Worm (Caenorhabditis elegans) whole organism, L1 larva: ENCODE measurements around the gene T13C5.3.
A peak's percentile ranks its signal among the peaks of the same experiment; 100 is the strongest.

ENCODE experiments used
- Y116A8C.19 ChIP-seq: sonication (generic microtip); optimal IDR thresholded peaks from 2 replicates; lab custom pipeline; 2016; ENCODE audit warnings: missing compliant biosample characterization, missing genetic modification characterization, borderline replicate concordance
- alr-1 ChIP-seq: fragments of 200-800 bp; sonication (Bioruptor generic); optimal IDR thresholded peaks from 2 replicates; lab custom pipeline; 2018; ENCODE audit warnings: borderline replicate concordance, mild to moderate bottlenecking, missing genetic modification characterization, missing compliant biosample characterization
- ama-1 ChIP-seq: fragments of 150-350 bp; optimal IDR thresholded peaks from 2 replicates; lab custom pipeline; 2014
- ceh-63 ChIP-seq: fragments of 200-800 bp; sonication (Bioruptor generic); optimal IDR thresholded peaks from 2 replicates; lab custom pipeline; 2018; ENCODE audit warnings: mild to moderate bottlenecking, missing genetic modification characterization, missing compliant biosample characterization
- dsc-1 ChIP-seq: sonication (generic microtip); optimal IDR thresholded peaks from 2 replicates; lab custom pipeline; 2016; ENCODE audit warnings: mild to moderate bottlenecking, missing genetic modification characterization, missing compliant biosample characterization
- elt-2 ChIP-seq: sonication (generic microtip); optimal IDR thresholded peaks from 2 replicates; lab custom pipeline; 2016; ENCODE audit warnings: missing genetic modification characterization, mild to moderate bottlenecking, inconsistent platforms, missing compliant biosample characterization, missing genetic modification reagents
- elt-3 ChIP-seq, 6 experiments: fragments of 150-350 bp in 1 of 6; sonication (generic microtip); optimal IDR thresholded peaks; 2 replicates each; lab custom pipeline; 2017 to 2018; ENCODE audit warnings: missing biosample characterization in 6 of 6, missing genetic modification characterization in 6 of 6, inconsistent platforms in 1 of 6
- fkh-4 ChIP-seq: sonication (generic microtip); optimal IDR thresholded peaks from 2 replicates; lab custom pipeline; 2016; ENCODE audit warnings: missing compliant biosample characterization, missing genetic modification characterization, borderline replicate concordance
- lin-14 ChIP-seq: fragments of 200-800 bp; sonication (Bioruptor generic); optimal IDR thresholded peaks from 2 replicates; lab custom pipeline; 2018; ENCODE audit warnings: mild to moderate bottlenecking, missing genetic modification characterization, moderate library complexity, missing compliant biosample characterization
- mdl-1 ChIP-seq, 2 experiments: fragments of 150-350 bp; optimal IDR thresholded peaks; 2 replicates each; lab custom pipeline; 2014 to 2017; ENCODE audit warnings: missing biosample characterization in 2 of 2, missing genetic modification characterization in 2 of 2, inconsistent platforms in 1 of 2
- nhr-12 ChIP-seq: sonication (generic microtip); optimal IDR thresholded peaks from 2 replicates; lab custom pipeline; 2017; ENCODE audit warnings: missing biosample characterization, missing genetic modification characterization
- nhr-77 ChIP-seq: fragments of 150-350 bp; optimal IDR thresholded peaks from 2 replicates; lab custom pipeline; 2014; ENCODE audit warnings: missing biosample characterization, missing genetic modification characterization
- rnt-1 ChIP-seq: sonication (generic microtip); optimal IDR thresholded peaks from 2 replicates; lab custom pipeline; 2016; ENCODE audit warnings: mild to moderate bottlenecking, missing genetic modification characterization, moderate library complexity, missing compliant biosample characterization
- zag-1 ChIP-seq: fragments of 150-350 bp; optimal IDR thresholded peaks from 2 replicates; lab custom pipeline; 2014; ENCODE audit warnings: missing biosample characterization, missing genetic modification characterization
- ztf-11 ChIP-seq, 2 experiments: sonication (generic microtip); optimal IDR thresholded peaks; 2 replicates each; lab custom pipeline; 2016 to 2017; ENCODE audit warnings: missing genetic modification characterization in 2 of 2, missing biosample characterization in 1 of 2, missing compliant biosample characterization in 1 of 2

T13C5.3 gene

ce11 chrX:6219892-6220291 is 41.6 kb downstream of the T13C5.3 start (continued):
- TF ChIP-seq mdl-1 (tag; optimal IDR thresholded peaks at IDR 0.05; lab: Kevin White, UChicago), result peak in 1 of 2 experiments; percentile 52

- no peak for TF ChIP-seq mdl-1 (tag; optimal IDR thresholded peaks at IDR 0.05; lab: Kevin White, UChicago)
- TF ChIP-seq fkh-4 (tag; lab: Kevin White, UChicago), result peak; percentile 61
- peak; percentile 96 for TF ChIP-seq dsc-1 (tag; lab: Kevin White, UChicago)
- TF ChIP-seq ztf-11 (tag; optimal IDR thresholded peaks at IDR 0.05; lab: Kevin White, UChicago), result no peak
Measured at ce11 chrX:6221097-6221496, 42.8 kb downstream of the T13C5.3 start.

- TF ChIP-seq zag-1 (tag; lab: Kevin White, UChicago), result no peak
- TF ChIP-seq elt-3 (tag; optimal IDR thresholded peaks at IDR 0.05; lab: Kevin White, UChicago), result no peak
- TF ChIP-seq nhr-12 (tag; lab: Kevin White, UChicago), result no peak
- TF ChIP-seq elt-2 (tag; lab: Kevin White, UChicago), result no peak
- TF ChIP-seq nhr-77, result no peak
- TF ChIP-seq rnt-1 (tag; lab: Kevin White, UChicago), result peak; percentile 22
- TF ChIP-seq Y116A8C.19 (tag; lab: Kevin White, UChicago), result no peak
- TF ChIP-seq ceh-63 (GFP tag; lab: Kevin White, UChicago), result no peak
- no peak for TF ChIP-seq ama-1 (lab: Kevin White, UChicago)
- no peak for TF ChIP-seq alr-1
- TF ChIP-seq lin-14 (GFP tag; lab: Kevin White, UChicago), result peak; percentile 41
Measured at ce11 chrX:6224841-6225240, 46.5 kb downstream of the T13C5.3 start.
